Worm (Caenorhabditis elegans) whole organism, early embryonic: ENCODE measurements around the gene clc-27.

Experiments
- B0310.2 ChIP-seq: sonication (generic microtip); optimal IDR thresholded peaks from 2 replicates; lab custom pipeline; 2016; ENCODE audit warnings: mild to moderate bottlenecking, missing genetic modification characterization, missing compliant biosample characterization
- F13C5.2 ChIP-seq: sonication (generic microtip); optimal IDR thresholded peaks from 2 replicates; lab custom pipeline; 2017; ENCODE audit warnings: mild to moderate bottlenecking, missing genetic modification characterization, inconsistent platforms, missing compliant biosample characterization
- aly-1 ChIP-seq: sonication (generic microtip); optimal IDR thresholded peaks from 2 replicates; lab custom pipeline; 2016; ENCODE audit warnings: missing genetic modification characterization, missing compliant biosample characterization
- ama-1 ChIP-seq: fragments of 150-350 bp; optimal IDR thresholded peaks from 2 replicates; lab custom pipeline; 2014
- ceh-13 ChIP-seq: fragments of 200-800 bp; sonication (Bioruptor generic); optimal IDR thresholded peaks from 2 replicates; lab custom pipeline; 2018; ENCODE audit warnings: mild to moderate bottlenecking, missing genetic modification characterization, missing compliant biosample characterization
- ceh-36 ChIP-seq: sonication (generic microtip); optimal IDR thresholded peaks from 2 replicates; lab custom pipeline; 2016; ENCODE audit warnings: missing genetic modification characterization, inconsistent platforms, missing compliant biosample characterization
- ets-7 ChIP-seq: sonication (generic microtip); optimal IDR thresholded peaks from 2 replicates; lab custom pipeline; 2016; ENCODE audit warnings: missing genotype, missing genetic modification characterization, missing compliant biosample characterization
- flt-1 ChIP-seq: fragments of 200-800 bp; sonication (Bioruptor generic); IDR thresholded peaks from 2 replicates; pipeline ENCODE4 v1.3.6; 2022; ENCODE audit warnings: missing genetic modification characterization, missing compliant biosample characterization
- hmbx-1 ChIP-seq: sonication (generic microtip); optimal IDR thresholded peaks from 2 replicates; lab custom pipeline; 2016; ENCODE audit warnings: mild to moderate bottlenecking, missing genetic modification characterization, missing compliant biosample characterization
- hmg-4 ChIP-seq: fragments of 200-800 bp; sonication (Bioruptor generic); optimal IDR thresholded peaks from 2 replicates; lab custom pipeline; 2018; ENCODE audit warnings: mild to moderate bottlenecking, missing genetic modification characterization, missing compliant biosample characterization
- hnd-1 ChIP-seq: sonication (generic microtip); optimal IDR thresholded peaks from 2 replicates; lab custom pipeline; 2016; ENCODE audit warnings: missing genetic modification characterization, missing compliant biosample characterization
- pes-1 ChIP-seq: fragments of 200-800 bp; sonication (Bioruptor generic); IDR thresholded peaks from 2 replicates; pipeline ENCODE4 v1.3.6; 2022; ENCODE audit warnings: missing genetic modification reagents, missing genetic modification characterization, missing compliant biosample characterization
- scrt-1 ChIP-seq: fragments of 200-800 bp; sonication (Bioruptor generic); IDR thresholded peaks from 2 replicates; pipeline ENCODE4 v1.3.6; 2022; ENCODE audit warnings: missing genetic modification characterization, missing compliant biosample characterization
- sea-1 ChIP-seq: fragments of 200-800 bp; sonication (Bioruptor generic); conservative IDR thresholded peaks from 2 replicates; pipeline ENCODE4 v1.3.6; 2022; ENCODE audit warnings: missing genetic modification characterization, missing compliant biosample characterization
- tbx-11 ChIP-seq: fragments of 200-800 bp; sonication (Bioruptor generic); IDR thresholded peaks from 2 replicates; pipeline ENCODE4 v1.3.6; 2022; ENCODE audit warnings: missing genetic modification characterization, missing compliant biosample characterization
- tbx-37 ChIP-seq: fragments of 200-800 bp; sonication (Bioruptor generic); conservative IDR thresholded peaks from 2 replicates; pipeline ENCODE4 v1.3.6; 2022; ENCODE audit warnings: missing genetic modification reagents, missing genetic modification characterization, missing compliant biosample characterization
- tra-4 ChIP-seq: sonication (generic microtip); optimal IDR thresholded peaks from 2 replicates; lab custom pipeline; 2017; ENCODE audit warnings: missing genetic modification characterization, missing compliant biosample characterization

The clc-27 gene

ce11 chrIII:1008091-1008490 is at the start of gene clc-27:
TSS of gene clc-27 (plus strand) at chrIII:1008391.
- TF ChIP-seq hmg-4 = no peak
- no peak for TF ChIP-seq pes-1 (GFP tag; lab: Robert Waterston, UW)
- TF ChIP-seq tbx-37 (GFP tag; lab: Robert Waterston, UW) = no peak
- TF ChIP-seq ama-1 (lab: Kevin White, UChicago) = no peak
- no peak for TF ChIP-seq scrt-1 (GFP tag; lab: Robert Waterston, UW)
- no peak for TF ChIP-seq F13C5.2 (tag; lab: Kevin White, UChicago)
- no peak for TF ChIP-seq B0310.2 (tag; lab: Kevin White, UChicago)
- no peak for TF ChIP-seq hmbx-1
- no peak for TF ChIP-seq ceh-36 (tag; lab: Kevin White, UChicago)
- no peak for TF ChIP-seq hnd-1 (tag; lab: Kevin White, UChicago)
- no peak for TF ChIP-seq tbx-11 (GFP tag; lab: Robert Waterston, UW)
- no peak for TF ChIP-seq aly-1 (tag; lab: Kevin White, UChicago)
- TF ChIP-seq tra-4 = no peak
- no peak for TF ChIP-seq ets-7
- no peak for TF ChIP-seq sea-1 (GFP tag; lab: Robert Waterston, UW)
- TF ChIP-seq ceh-13 (GFP tag; lab: Kevin White, UChicago) = no peak

DNA sequence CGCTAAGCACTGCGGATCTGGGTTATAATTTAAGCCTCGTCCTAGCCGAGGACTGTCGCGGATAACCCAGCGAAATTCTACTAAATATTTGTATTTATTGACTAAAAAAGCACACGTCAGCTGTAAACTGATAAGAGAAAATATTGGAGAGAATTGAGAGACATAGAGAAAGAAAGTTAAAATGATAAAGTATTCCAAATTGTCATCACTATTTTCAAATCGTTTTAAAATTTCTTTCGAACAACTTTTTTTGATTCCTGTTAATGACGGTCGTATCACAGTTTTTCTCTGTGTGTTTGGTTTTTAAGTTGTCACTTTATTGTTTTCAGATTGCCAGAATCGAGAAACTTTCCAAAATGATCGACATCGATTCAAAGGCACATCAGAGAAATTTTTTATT is 46.2 kb upstream of the clc-27 start, which contains the start of gene fbxa-51:
fbxa-51 (plus strand) TSS at position 322 of the 400 bp plus-strand sequence.
- TF ChIP-seq tbx-37 (GFP tag; lab: Robert Waterston, UW) (no peak), B0310.2 (tag; lab: Kevin White, UChicago) (no peak), ceh-13 (GFP tag; lab: Kevin White, UChicago) (no peak), pes-1 (GFP tag; lab: Robert Waterston, UW) (no peak), tra-4 (no peak), hmg-4 (no peak), scrt-1 (GFP tag; lab: Robert Waterston, UW) (no peak), hnd-1 (tag; lab: Kevin White, UChicago) (no peak), hmbx-1 (no peak), aly-1 (tag; lab: Kevin White, UChicago) (no peak), F13C5.2 (tag; lab: Kevin White, UChicago) (no peak), ama-1 (lab: Kevin White, UChicago) (no peak), flt-1 (GFP tag; lab: Robert Waterston, UW) (no peak)

- TF ChIP-seq ceh-36 (tag; lab: Kevin White, UChicago) (no peak), hmbx-1 (no peak), tra-4 (no peak), sea-1 (GFP tag; lab: Robert Waterston, UW) (no peak), pes-1 (GFP tag; lab: Robert Waterston, UW) (no peak), ama-1 (lab: Kevin White, UChicago) (no peak), tbx-37 (GFP tag; lab: Robert Waterston, UW) (no peak), F13C5.2 (tag; lab: Kevin White, UChicago) (no peak), ceh-13 (GFP tag; lab: Kevin White, UChicago) (no peak), ets-7 (no peak), hmg-4 (no peak), B0310.2 (tag; lab: Kevin White, UChicago) (no peak), hnd-1 (tag; lab: Kevin White, UChicago) (no peak), tbx-11 (GFP tag; lab: Robert Waterston, UW) (no peak), scrt-1 (GFP tag; lab: Robert Waterston, UW) (no peak)
These were observed 43.6 kb upstream of the clc-27 start for ce11 chrIII:964637-965036.

DNA sequence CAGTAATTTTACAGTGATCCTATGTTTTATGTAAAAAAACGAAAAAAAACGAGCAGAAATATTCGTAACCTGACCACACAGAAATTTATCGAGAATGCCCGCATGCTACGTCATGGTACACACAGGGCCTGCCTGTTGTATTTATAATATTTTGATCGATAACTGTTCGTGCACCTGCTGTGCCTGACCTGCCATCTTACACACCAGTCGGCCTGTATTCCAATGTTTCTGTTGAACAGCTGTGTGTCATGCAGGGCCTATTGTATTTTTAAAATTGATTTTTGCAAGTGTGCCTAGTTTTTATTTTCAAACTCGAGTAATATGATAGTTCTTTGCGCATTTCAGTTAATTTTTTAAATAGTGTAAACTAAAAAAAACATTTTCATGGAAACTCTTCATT is 41.9 kb upstream of the clc-27 start:
- TF ChIP-seq hnd-1 (tag; lab: Kevin White, UChicago) = no peak
- no peak for TF ChIP-seq ceh-36 (tag; lab: Kevin White, UChicago)
- no peak for TF ChIP-seq tbx-11 (GFP tag; lab: Robert Waterston, UW)
- TF ChIP-seq aly-1 (tag; lab: Kevin White, UChicago) = no peak
- no peak for TF ChIP-seq ets-7
- no peak for TF ChIP-seq tra-4
- TF ChIP-seq B0310.2 (tag; lab: Kevin White, UChicago) = no peak
- no peak for TF ChIP-seq scrt-1 (GFP tag; lab: Robert Waterston, UW)
- TF ChIP-seq ama-1 (lab: Kevin White, UChicago) = no peak
- TF ChIP-seq tbx-37 (GFP tag; lab: Robert Waterston, UW) = no peak
- TF ChIP-seq hmbx-1 = no peak
- no peak for TF ChIP-seq ceh-13 (GFP tag; lab: Kevin White, UChicago)
- no peak for TF ChIP-seq flt-1 (GFP tag; lab: Robert Waterston, UW)
- no peak for TF ChIP-seq F13C5.2 (tag; lab: Kevin White, UChicago)
- TF ChIP-seq pes-1 (GFP tag; lab: Robert Waterston, UW) = no peak
- no peak for TF ChIP-seq hmg-4

DNA sequence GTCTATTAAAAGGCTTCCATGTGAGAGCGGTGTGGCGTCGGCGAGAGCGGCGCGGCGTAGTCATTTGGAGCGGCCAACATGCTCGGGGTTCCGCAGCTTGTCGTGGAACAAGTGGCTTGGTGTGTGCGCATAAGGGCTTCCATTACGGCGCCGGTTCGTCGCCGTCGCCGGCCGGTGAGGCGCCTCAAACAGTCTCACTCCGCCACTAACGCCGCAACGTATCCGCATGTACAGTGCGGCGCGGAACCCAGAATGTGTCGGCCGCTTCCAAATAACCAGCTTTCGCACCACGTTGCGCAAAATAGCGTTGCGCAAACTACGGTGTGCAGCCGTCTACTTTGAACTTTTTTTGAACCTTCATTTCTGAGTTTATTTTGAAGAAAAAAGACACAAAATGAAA is 37.3 kb upstream of the clc-27 start:
- TF ChIP-seq ets-7 (no peak), scrt-1 (GFP tag; lab: Robert Waterston, UW) (no peak), hmbx-1 (no peak), ceh-36 (tag; lab: Kevin White, UChicago) (no peak), aly-1 (tag; lab: Kevin White, UChicago) (no peak), pes-1 (GFP tag; lab: Robert Waterston, UW) (no peak), tbx-37 (GFP tag; lab: Robert Waterston, UW) (no peak), sea-1 (GFP tag; lab: Robert Waterston, UW) (no peak), hnd-1 (tag; lab: Kevin White, UChicago) (no peak), hmg-4 (no peak), tra-4 (no peak), flt-1 (GFP tag; lab: Robert Waterston, UW) (no peak)

ce11 chrIII:978889-979288 is 29.3 kb upstream of the clc-27 start:
- TF ChIP-seq ceh-13 (GFP tag; lab: Kevin White, UChicago) = no peak
- TF ChIP-seq hmbx-1 = no peak
- no peak for TF ChIP-seq ceh-36 (tag; lab: Kevin White, UChicago)
- no peak for TF ChIP-seq tra-4
- TF ChIP-seq tbx-11 (GFP tag; lab: Robert Waterston, UW) = no peak
- no peak for TF ChIP-seq ama-1 (lab: Kevin White, UChicago)
- TF ChIP-seq flt-1 (GFP tag; lab: Robert Waterston, UW) = no peak

DNA sequence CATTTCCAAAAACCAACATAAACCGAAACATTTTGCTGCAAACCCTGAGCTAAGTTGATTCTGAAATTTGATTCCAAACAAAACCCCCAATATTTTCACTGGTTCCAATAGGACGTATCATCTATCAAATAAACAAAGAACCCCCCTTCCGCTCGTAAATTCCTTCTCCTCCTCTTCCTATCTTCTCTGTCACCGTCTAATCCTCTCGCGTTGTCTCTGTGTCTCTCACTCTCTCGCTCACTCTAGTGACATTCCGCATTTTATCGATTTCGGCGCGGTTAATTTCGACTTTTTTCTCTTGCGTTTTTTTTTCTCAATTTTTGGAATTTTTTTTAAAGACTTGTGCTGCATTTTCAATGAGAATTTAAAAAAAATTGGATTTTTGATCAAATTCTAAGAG is 26.2 kb upstream of the clc-27 start:
- TF ChIP-seq tbx-37 (GFP tag; lab: Robert Waterston, UW) (no peak), hmg-4 (no peak), ceh-13 (GFP tag; lab: Kevin White, UChicago) (no peak), hmbx-1 (no peak), sea-1 (GFP tag; lab: Robert Waterston, UW) (no peak)
